Worm (Caenorhabditis elegans) whole organism, young adult: ENCODE data around the gene Y43F8C.17.

ENCODE experiments used
- T26A5.8 ChIP-seq: sonication (generic microtip); optimal IDR thresholded peaks from 2 replicates; lab custom pipeline; 2016; ENCODE audit warnings: missing genetic modification characterization, missing compliant biosample characterization
- Y53F4B.3 ChIP-seq: fragments of 200-800 bp; sonication (Bioruptor generic); IDR thresholded peaks from 2 replicates; pipeline ENCODE4 v1.3.6; 2022; ENCODE audit warnings: missing genetic modification reagents, missing genetic modification characterization, missing compliant biosample characterization
- bed-1 ChIP-seq: fragments of 200-800 bp; sonication (Bioruptor generic); IDR thresholded peaks from 2 replicates; pipeline ENCODE4 v1.3.6; 2022; ENCODE audit warnings: missing genetic modification reagents, missing genetic modification characterization, missing compliant biosample characterization
- cebp-2 ChIP-seq: fragments of 200-800 bp; sonication (Bioruptor generic); IDR thresholded peaks from 2 replicates; pipeline ENCODE4 v1.3.6; 2022; ENCODE audit warnings: missing genetic modification characterization, missing compliant biosample characterization
- ceh-100 ChIP-seq: fragments of 200-800 bp; sonication (Bioruptor generic); IDR thresholded peaks from 2 replicates; pipeline ENCODE4 v1.3.6; 2022; ENCODE audit warnings: missing genetic modification reagents, missing genetic modification characterization, missing compliant biosample characterization
- dpl-1 ChIP-seq: fragments of 150-350 bp; optimal IDR thresholded peaks from 2 replicates; lab custom pipeline; 2014; ENCODE audit warnings: missing biosample characterization, missing genetic modification reagents, missing genetic modification characterization
- hlh-12 ChIP-seq: sonication (generic microtip); optimal IDR thresholded peaks from 2 replicates; lab custom pipeline; 2016; ENCODE audit warnings: missing genetic modification characterization, missing compliant biosample characterization
- madf-6 ChIP-seq: fragments of 200-800 bp; sonication (Bioruptor generic); IDR thresholded peaks from 2 replicates; pipeline ENCODE4 v1.3.6; 2022; ENCODE audit warnings: missing genetic modification reagents, missing genetic modification characterization, missing compliant biosample characterization
- pha-4 ChIP-seq: fragments of 150-350 bp; sonication (generic microtip); optimal IDR thresholded peaks from 2 replicates; lab custom pipeline; 2014; ENCODE audit warnings: missing biosample characterization, missing genetic modification reagents, missing genetic modification characterization
- unc-62 ChIP-seq: fragments of 150-350 bp; optimal IDR thresholded peaks from 2 replicates; lab custom pipeline; 2014; ENCODE audit warnings: missing biosample characterization, missing genetic modification reagents, missing genetic modification characterization

DNA sequence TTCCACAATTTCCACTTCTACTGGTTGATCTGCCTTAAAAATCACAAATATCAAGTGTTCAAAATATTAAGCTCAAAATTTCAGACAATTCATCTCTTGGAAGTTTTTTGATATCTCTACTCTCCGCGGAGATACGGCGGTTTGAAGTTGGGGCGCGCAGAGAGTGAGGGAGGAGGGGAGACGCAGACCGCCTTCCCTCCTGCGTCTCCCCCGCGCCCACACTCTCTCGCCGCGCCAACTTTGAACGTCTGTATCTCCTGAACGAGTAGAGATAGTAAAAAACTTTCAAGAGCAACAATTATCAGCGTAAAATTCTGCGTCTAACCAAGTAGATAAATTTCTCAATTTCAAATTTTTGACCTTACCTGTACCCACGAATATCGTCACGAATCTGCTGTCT, 12.0 kb downstream of the Y43F8C.17 start:
- TF ChIP-seq dpl-1 (GFP tag; lab: Kevin White, UChicago) (no peak), bed-1 (GFP tag; lab: Robert Waterston, UW) (no peak), pha-4 (tag; lab: Kevin White, UChicago) (no peak), Y53F4B.3 (GFP tag; lab: Robert Waterston, UW) (no peak), cebp-2 (GFP tag; lab: Robert Waterston, UW) (no peak), hlh-12 (tag; lab: Kevin White, UChicago) (no peak), unc-62 (GFP tag; lab: Kevin White, UChicago) (no peak), T26A5.8 (tag; lab: Kevin White, UChicago) (no peak), ceh-100 (GFP tag; lab: Robert Waterston, UW) (no peak), madf-6 (GFP tag; lab: Robert Waterston, UW) (no peak)
